Worm (Caenorhabditis elegans): Measurements from ENCODE around the gene brp-1.

Gene brp-1

DNA sequence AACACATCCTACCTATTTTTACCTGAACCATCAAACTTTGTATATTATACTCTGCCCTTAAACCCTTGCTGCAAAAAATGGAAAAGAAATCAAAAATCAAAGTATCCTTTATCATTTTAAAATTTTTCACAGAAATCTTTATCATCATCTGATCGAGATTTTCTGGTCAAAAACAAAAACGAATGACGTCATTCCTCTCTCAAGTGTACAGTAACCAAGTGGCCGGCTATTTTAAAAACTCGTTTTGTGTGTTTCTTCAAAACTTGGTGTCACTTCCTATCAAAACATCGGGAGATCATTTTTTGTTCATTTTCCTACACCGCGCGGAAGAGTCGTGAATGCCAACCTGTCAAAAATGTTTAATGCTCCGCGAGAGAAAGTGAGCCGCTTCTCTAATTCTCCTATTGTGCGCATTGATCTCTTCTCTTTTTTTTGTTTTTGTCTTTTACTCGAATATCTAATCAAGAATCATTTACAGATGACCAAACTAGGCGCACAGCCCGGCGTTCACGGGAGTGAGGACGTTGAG lies at the start of gene brp-1:
Gene brp-1, plus strand, starts transcription at position 479 of the 529 bp plus-strand sequence.
- TF ChIP-seq nhr-28 (tag; optimal IDR thresholded peaks at IDR 0.05) (no peak), zip-8 (tag; optimal IDR thresholded peaks at IDR 0.05) (peak; percentile 56)

DNA sequence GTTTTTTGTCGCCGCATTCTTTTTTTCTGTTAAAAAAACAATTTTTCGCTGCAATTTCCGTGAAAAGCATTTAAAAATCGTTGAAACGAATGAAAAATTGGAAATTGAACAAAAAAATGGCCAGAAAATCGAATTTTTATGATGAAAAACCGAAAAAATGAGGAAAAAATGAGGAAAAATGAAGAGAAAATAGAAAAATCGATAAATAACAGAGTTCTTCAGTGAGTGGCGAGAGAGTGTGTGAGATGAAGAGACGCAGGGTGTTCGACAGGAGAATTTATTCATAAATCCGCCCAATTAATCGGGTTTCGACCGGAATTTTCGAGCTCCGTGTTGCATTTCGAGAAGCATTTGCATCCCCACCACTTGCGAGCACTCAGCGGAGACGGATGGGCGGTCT lies 49.0 kb upstream of the brp-1 start, which contains the start of gene Y56A3A.28:
Gene Y56A3A.28, minus strand, starts transcription at position 33 of the 400 bp plus-strand sequence.
- no peak for TF ChIP-seq sem-2 (GFP tag; optimal IDR thresholded peaks at IDR 0.05)
- TF ChIP-seq mls-2 (tag; optimal IDR thresholded peaks at IDR 0.05) = no peak
- TF ChIP-seq ces-1 (GFP tag; optimal IDR thresholded peaks at IDR 0.05) = peak; percentile 46

DNA sequence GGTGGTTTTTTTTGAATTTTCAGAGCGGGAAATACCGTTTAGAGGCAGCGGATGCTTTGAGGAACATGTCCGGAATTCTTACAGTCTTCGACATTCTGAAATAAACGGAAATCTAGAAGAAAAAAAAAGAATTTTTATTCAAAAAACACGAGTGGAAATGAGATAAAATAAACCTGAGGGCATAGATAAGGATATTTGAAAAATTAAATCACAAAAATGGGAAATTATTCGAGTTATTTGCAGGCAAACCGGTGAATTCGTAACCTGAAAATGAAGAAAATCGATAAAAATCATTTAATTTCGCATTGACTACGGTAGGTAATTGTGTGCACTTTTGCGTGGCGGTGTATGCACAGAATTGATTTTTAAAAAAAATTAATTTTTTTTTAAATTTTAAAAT lies 46.4 kb upstream of the brp-1 start, which contains the start of gene ung-1:
Gene ung-1, minus strand, starts transcription at position 101 of the 400 bp plus-strand sequence.
- TF ChIP-seq elt-1 (tag; optimal IDR thresholded peaks at IDR 0.05; ENCODE audit: borderline replicate concordance, insufficient read depth) (no peak), sem-2 (GFP tag; optimal IDR thresholded peaks at IDR 0.05) (no peak), ham-2 (GFP tag; optimal IDR thresholded peaks at IDR 0.05) (no peak), ceh-43 (GFP tag; optimal IDR thresholded peaks at IDR 0.05) (no peak), unc-62 (GFP tag; optimal IDR thresholded peaks at IDR 0.05) (no peak)

DNA sequence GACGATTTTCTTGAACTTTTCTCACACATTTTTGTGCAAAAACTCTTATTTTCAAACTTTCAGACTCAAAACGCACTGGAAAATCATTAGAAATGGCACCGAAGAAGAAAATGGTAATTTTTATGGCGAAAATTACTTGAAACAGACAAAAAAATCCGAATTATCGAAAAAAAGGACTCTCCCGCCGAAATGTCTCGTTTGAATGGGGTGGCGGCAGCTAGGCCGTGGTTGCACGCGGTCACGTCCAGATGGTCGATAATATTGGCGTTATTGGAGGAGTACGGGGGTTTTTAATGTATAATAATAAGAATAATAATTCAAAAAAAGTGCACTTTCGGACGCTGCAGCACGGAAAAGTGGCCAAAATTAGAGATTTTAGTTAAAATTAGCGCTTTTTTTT lies 45.9 kb upstream of the brp-1 start, which contains the start of gene Y56A3A.31:
Gene Y56A3A.31, plus strand, starts transcription at position 64 of the 400 bp plus-strand sequence.
- no peak for TF ChIP-seq lsy-2 (tag; optimal IDR thresholded peaks at IDR 0.05)
- TF ChIP-seq unc-62 (GFP tag; optimal IDR thresholded peaks at IDR 0.05) = no peak
- peak; percentile 61 for TF ChIP-seq ceh-39 (tag; optimal IDR thresholded peaks at IDR 0.05)

DNA sequence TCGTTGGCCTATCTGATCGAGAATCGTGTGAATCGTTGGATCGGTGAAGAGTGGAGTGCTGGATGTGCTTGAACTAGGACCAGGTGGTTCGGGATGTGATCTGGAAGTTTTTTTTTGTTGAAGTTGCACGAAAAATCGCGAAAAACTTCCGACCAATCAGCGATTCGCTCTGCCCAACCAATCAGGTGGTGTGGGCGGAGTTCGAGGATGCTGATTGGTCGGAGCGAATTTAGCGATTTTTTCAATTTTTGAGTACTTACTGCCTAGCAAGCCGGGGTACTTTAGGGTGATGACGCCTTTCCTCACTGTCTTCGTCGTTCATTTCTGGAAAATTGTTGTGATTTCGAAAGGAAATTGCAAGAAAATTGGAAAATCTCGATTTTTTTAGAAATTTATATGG lies 41.6 kb upstream of the brp-1 start, which contains the start of gene Y56A3A.30:
Gene Y56A3A.30, minus strand, starts transcription at position 324 of the 400 bp plus-strand sequence.
- TF ChIP-seq cnd-1 (tag; optimal IDR thresholded peaks at IDR 0.05) (no peak), elt-3 (tag; optimal IDR thresholded peaks at IDR 0.05) (no peak), ceh-83 (GFP tag; optimal IDR thresholded peaks at IDR 0.05) (no peak), nhr-2 (tag; optimal IDR thresholded peaks at IDR 0.05) (no peak), drap-1 (GFP tag; optimal IDR thresholded peaks at IDR 0.05) (no peak), unc-120 (tag; optimal IDR thresholded peaks at IDR 0.05; ENCODE audit: poor library complexity, severe bottlenecking) (no peak), hlh-1 (tag; optimal IDR thresholded peaks at IDR 0.05) (no peak), nhr-237 (tag; optimal IDR thresholded peaks at IDR 0.05) (no peak), ham-2 (GFP tag; optimal IDR thresholded peaks at IDR 0.05) (no peak), snpc-4 (tag; optimal IDR thresholded peaks at IDR 0.05) (no peak), bed-3 (GFP tag; optimal IDR thresholded peaks at IDR 0.05) (no peak), ces-1 (GFP tag; optimal IDR thresholded peaks at IDR 0.05) (no peak), mep-1 (tag; optimal IDR thresholded peaks at IDR 0.05) (no peak), nhr-28 (tag; optimal IDR thresholded peaks at IDR 0.05) (no peak)

DNA sequence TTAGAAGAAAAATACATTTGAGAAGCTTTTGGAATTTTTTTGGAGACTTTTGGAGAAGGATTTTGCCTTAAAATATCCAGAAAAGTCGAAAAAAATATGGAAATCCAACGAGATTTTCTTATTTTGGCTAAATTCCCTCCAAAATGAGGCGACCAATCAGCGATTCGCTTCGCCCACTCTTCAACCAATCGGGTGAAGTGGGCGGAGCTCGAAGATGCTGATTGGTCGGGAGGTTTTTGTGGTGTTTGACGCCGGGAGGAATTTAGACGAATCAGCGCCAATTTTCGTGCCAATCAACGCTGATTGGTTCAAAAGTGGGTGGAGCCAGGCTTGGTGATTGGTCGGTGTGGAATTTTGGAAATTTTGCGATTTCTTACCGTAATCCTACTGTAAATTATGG lies 39.6 kb upstream of the brp-1 start:
- TF ChIP-seq unc-120 (tag; optimal IDR thresholded peaks at IDR 0.05; ENCODE audit: poor library complexity, severe bottlenecking) (no peak), mls-2 (tag; optimal IDR thresholded peaks at IDR 0.05) (peak; percentile 2), nhr-12 (tag; optimal IDR thresholded peaks at IDR 0.05) (no peak), lsy-2 (tag; optimal IDR thresholded peaks at IDR 0.05) (no peak), ceh-39 (tag; optimal IDR thresholded peaks at IDR 0.05) (no peak), ham-2 (GFP tag; optimal IDR thresholded peaks at IDR 0.05) (no peak), M03D4.4 (tag; optimal IDR thresholded peaks at IDR 0.05) (no peak)

DNA sequence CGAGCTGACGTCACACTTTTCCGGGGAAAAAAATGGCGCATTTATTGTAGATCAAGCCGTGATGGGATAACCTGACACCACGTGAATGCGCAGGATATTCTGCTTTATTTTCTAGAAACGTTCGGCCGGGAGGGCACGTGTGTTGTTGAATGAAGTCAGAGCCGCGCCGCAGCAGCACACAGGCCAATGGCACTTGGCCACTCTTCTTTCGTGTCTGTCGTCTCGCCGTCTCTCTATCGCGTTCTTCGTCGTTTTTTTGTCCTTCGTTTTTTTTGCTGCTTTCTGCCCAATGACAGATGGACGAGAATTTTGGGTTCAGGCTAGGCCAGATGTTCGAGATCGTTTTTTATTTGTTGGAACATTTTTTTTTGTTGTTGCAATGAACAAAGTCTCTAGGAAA lies 38.8 kb upstream of the brp-1 start:
- peak; percentile 39 for TF ChIP-seq lin-32 (GFP tag; optimal IDR thresholded peaks at IDR 0.05)
- TF ChIP-seq ceh-39 (tag; optimal IDR thresholded peaks at IDR 0.05) = no peak

DNA sequence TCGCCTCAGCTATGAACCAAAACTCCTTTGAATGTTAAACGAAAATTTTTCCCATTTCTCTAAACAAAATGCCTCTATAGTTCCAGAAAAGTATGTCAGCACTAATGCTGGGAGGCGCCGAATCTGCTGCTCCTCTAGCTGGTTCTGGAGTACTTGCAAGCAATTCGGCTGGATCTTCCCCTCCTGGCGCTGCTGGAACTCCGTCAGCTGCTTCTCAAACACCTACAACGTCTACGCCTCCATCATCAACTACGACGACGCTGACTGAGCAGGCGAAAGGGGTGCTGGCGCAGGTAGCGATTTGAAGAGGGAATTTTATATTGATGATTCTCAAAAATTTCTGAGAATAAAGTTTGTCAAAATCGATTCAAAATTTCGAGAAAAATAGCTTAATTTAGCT lies 37.9 kb upstream of the brp-1 start:
- TF ChIP-seq tbx-8 (GFP tag; optimal IDR thresholded peaks at IDR 0.05) = no peak
- no peak for TF ChIP-seq mab-5 (tag; optimal IDR thresholded peaks at IDR 0.05)
- TF ChIP-seq ceh-83 (GFP tag; optimal IDR thresholded peaks at IDR 0.05) = no peak
- TF ChIP-seq blmp-1 (tag; optimal IDR thresholded peaks at IDR 0.05) = no peak
- no peak for TF ChIP-seq lin-32 (GFP tag; optimal IDR thresholded peaks at IDR 0.05)
- TF ChIP-seq drap-1 (GFP tag; optimal IDR thresholded peaks at IDR 0.05) = no peak
- no peak for TF ChIP-seq ham-2 (GFP tag; optimal IDR thresholded peaks at IDR 0.05)
- no peak for TF ChIP-seq mls-2 (tag; optimal IDR thresholded peaks at IDR 0.05)
- TF ChIP-seq mep-1 (tag; optimal IDR thresholded peaks at IDR 0.05) = no peak
